Worm (Caenorhabditis elegans): ENCODE data around the gene ippk-1.

ce11 chrII:12081454-12081853 is 38.7 kb downstream of the ippk-1 start:
- TF ChIP-seq nhr-25 (tag; optimal IDR thresholded peaks at IDR 0.05; ENCODE audit: borderline replicate concordance, insufficient read depth), result no peak
- no peak for TF ChIP-seq mxl-3 (GFP tag; optimal IDR thresholded peaks at IDR 0.05)
- no peak for TF ChIP-seq nhr-11 (tag; optimal IDR thresholded peaks at IDR 0.05)
- no peak for TF ChIP-seq duxl-1 (tag; optimal IDR thresholded peaks at IDR 0.05; ENCODE audit: poor library complexity)
- no peak for TF ChIP-seq unc-62 (GFP tag; optimal IDR thresholded peaks at IDR 0.05 in 1 of 2)
- TF ChIP-seq unc-62 (tag; optimal IDR thresholded peaks at IDR 0.05), result no peak
- TF ChIP-seq spr-1 (tag; optimal IDR thresholded peaks at IDR 0.05), result no peak
- no peak for TF ChIP-seq fkh-10 (GFP tag; optimal IDR thresholded peaks at IDR 0.05)
- no peak for TF ChIP-seq ceh-82 (tag; optimal IDR thresholded peaks at IDR 0.05)
- no peak for TF ChIP-seq aly-2 (tag; optimal IDR thresholded peaks at IDR 0.05)
- no peak for TF ChIP-seq ama-1 (optimal IDR thresholded peaks at IDR 0.05)
- no peak for TF ChIP-seq nhr-76 (tag; optimal IDR thresholded peaks at IDR 0.05)
- no peak for TF ChIP-seq zip-2 (tag; optimal IDR thresholded peaks at IDR 0.05)
- no peak for TF ChIP-seq mdl-1 (tag; optimal IDR thresholded peaks at IDR 0.05)

All from whole organism, L4 larva.